Fruit fly (Drosophila melanogaster) whole organism, prepupa: ENCODE measurements around the gene Aldh.

Experiments used
- CG11762 ChIP-seq: fragments of 200-800 bp; sonication (Bioruptor generic); optimal IDR thresholded peaks from 3 replicates; lab custom pipeline; 2016; ENCODE audit warnings: missing biosample characterization, missing genetic modification characterization; ENCODE audit not compliant: insufficient read depth
- CG16779 ChIP-seq: fragments of 200-800 bp; sonication (Bioruptor generic); optimal IDR thresholded peaks from 3 replicates; lab custom pipeline; 2017; ENCODE audit warnings: missing biosample characterization, mild to moderate bottlenecking, missing genetic modification characterization
- CG3032 ChIP-seq: fragments of 200-800 bp; optimal IDR thresholded peaks from 2 replicates; lab custom pipeline; 2019; ENCODE audit warnings: missing biosample characterization, mild to moderate bottlenecking, missing genetic modification characterization, moderate library complexity
- CG31627 ChIP-seq: fragments of 200-800 bp; sonication (Bioruptor generic); optimal IDR thresholded peaks from 3 replicates; lab custom pipeline; 2016; ENCODE audit warnings: missing biosample characterization, missing genetic modification characterization
- CG34406 ChIP-seq: fragments of 200-800 bp; sonication (Bioruptor generic); optimal IDR thresholded peaks from 3 replicates; lab custom pipeline; 2016; ENCODE audit warnings: missing biosample characterization, missing genetic modification characterization
- CG3919 ChIP-seq: fragments of 200-800 bp; sonication (Bioruptor generic); optimal IDR thresholded peaks from 3 replicates; lab custom pipeline; 2016; ENCODE audit warnings: missing biosample characterization, missing genetic modification characterization
- CG4318 ChIP-seq: fragments of 200-800 bp; sonication (Bioruptor generic); optimal IDR thresholded peaks from 3 replicates; lab custom pipeline; 2017; ENCODE audit warnings: missing biosample characterization, mild to moderate bottlenecking, missing genetic modification characterization
- CG6808 ChIP-seq: fragments of 200-800 bp; sonication (Bioruptor generic); optimal IDR thresholded peaks from 3 replicates; lab custom pipeline; 2017; ENCODE audit warnings: missing biosample characterization, missing genetic modification characterization, mild to moderate bottlenecking, moderate library complexity, missing genetic modification reagents
- CG6854 ChIP-seq: fragments of 200-800 bp; sonication (Bioruptor generic); optimal IDR thresholded peaks from 2 replicates; lab custom pipeline; 2017; ENCODE audit warnings: missing biosample characterization, mild to moderate bottlenecking, missing genetic modification characterization
- CG7368 ChIP-seq: fragments of 200-800 bp; sonication (Bioruptor generic); optimal IDR thresholded peaks from 3 replicates; lab custom pipeline; 2016; ENCODE audit warnings: missing biosample characterization, missing genetic modification characterization
- CG8632 ChIP-seq: fragments of 200-800 bp; sonication (Bioruptor generic); optimal IDR thresholded peaks from 3 replicates; lab custom pipeline; 2016; ENCODE audit warnings: missing biosample characterization, missing genetic modification characterization
- Ets21C ChIP-seq: fragments of 200-800 bp; sonication (Bioruptor generic); optimal IDR thresholded peaks from 3 replicates; lab custom pipeline; 2016; ENCODE audit warnings: missing biosample characterization, missing genetic modification characterization
- Ets96B ChIP-seq: fragments of 200-800 bp; optimal IDR thresholded peaks from 2 replicates; lab custom pipeline; 2019; ENCODE audit warnings: missing biosample characterization, mild to moderate bottlenecking, missing genetic modification characterization, moderate library complexity
- Gug ChIP-seq: fragments of 200-800 bp; sonication (Bioruptor generic); IDR thresholded peaks from 2 replicates; pipeline ENCODE4 v1.3.6; 2022; ENCODE audit warnings: missing biosample characterization, missing genetic modification characterization
- Smox ChIP-seq: fragments of 200-800 bp; sonication (Bioruptor generic); optimal IDR thresholded peaks from 3 replicates; lab custom pipeline; 2016; ENCODE audit warnings: missing biosample characterization, missing genetic modification characterization
- acj6 ChIP-seq: fragments of 200-800 bp; sonication (Bioruptor generic); optimal IDR thresholded peaks from 3 replicates; lab custom pipeline; 2016; ENCODE audit warnings: missing biosample characterization, missing genetic modification characterization
- cyc ChIP-seq: fragments of 200-800 bp; sonication (Bioruptor generic); optimal IDR thresholded peaks from 3 replicates; lab custom pipeline; 2016; ENCODE audit warnings: missing biosample characterization, missing genetic modification characterization
- dac ChIP-seq: fragments of 200-800 bp; sonication (Bioruptor generic); optimal IDR thresholded peaks from 2 replicates; lab custom pipeline; 2017; ENCODE audit warnings: missing biosample characterization, mild to moderate bottlenecking, missing genetic modification characterization
- fd85E ChIP-seq: fragments of 200-800 bp; sonication (Bioruptor generic); optimal IDR thresholded peaks from 3 replicates; lab custom pipeline; 2016; ENCODE audit warnings: missing biosample characterization, missing genetic modification characterization
- fkh ChIP-seq: fragments of 200-800 bp; sonication (Bioruptor generic); optimal IDR thresholded peaks from 3 replicates; lab custom pipeline; 2017; ENCODE audit warnings: missing biosample characterization, mild to moderate bottlenecking, missing genetic modification characterization, moderate library complexity
- net ChIP-seq: fragments of 200-800 bp; sonication (Bioruptor generic); optimal IDR thresholded peaks from 3 replicates; lab custom pipeline; 2016; ENCODE audit warnings: missing biosample characterization, missing genetic modification characterization
- salr ChIP-seq, 2 experiments: fragments of 200-800 bp; sonication (Bioruptor generic); optimal IDR thresholded peaks; 3 replicates each; lab custom pipeline; 2016 to 2018; ENCODE audit warnings: missing biosample characterization in 2 of 2, missing genetic modification characterization in 2 of 2, mild to moderate bottlenecking in 1 of 2

The Aldh gene

DNA sequence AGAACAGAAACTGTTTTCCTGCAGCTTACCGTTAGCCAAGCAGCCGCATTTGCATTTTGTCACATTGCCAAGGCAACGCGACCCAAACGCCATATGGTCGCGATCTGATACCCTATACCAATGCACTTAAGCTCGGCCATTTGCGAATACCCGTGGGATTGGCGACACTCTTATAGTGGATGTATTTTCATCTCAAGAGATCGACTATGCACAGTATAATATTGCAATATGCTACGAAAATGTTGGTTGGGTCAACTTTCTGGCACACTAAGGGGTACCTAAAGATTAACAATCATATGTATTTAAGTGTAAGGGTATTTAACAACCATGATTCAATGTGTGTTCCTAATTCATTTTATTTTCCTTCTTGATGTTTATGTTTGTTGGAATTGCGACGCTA lies 51.0 kb downstream of the Aldh start (continued):
- TF ChIP-seq Ets96B: peak; percentile 36
- no peak for TF ChIP-seq CG8632 (GFP tag; lab: Kevin White, UChicago)
- TF ChIP-seq Gug (GFP tag; lab: Robert Waterston, UW): no peak
- TF ChIP-seq CG34406: peak; percentile 39
- TF ChIP-seq dac (GFP tag; lab: Kevin White, UChicago): no peak
- TF ChIP-seq CG3919: peak; percentile 29
- TF ChIP-seq net (GFP tag; lab: Kevin White, UChicago): peak; percentile 43
- peak; percentile 38 for TF ChIP-seq acj6 (GFP tag; lab: Kevin White, UChicago)
- TF ChIP-seq Smox (GFP tag; lab: Kevin White, UChicago): peak; percentile 76
- TF ChIP-seq cyc (GFP tag; lab: Kevin White, UChicago): peak; percentile 60
- peak; percentile 79 for TF ChIP-seq CG31627 (GFP tag; lab: Kevin White, UChicago)
- TF ChIP-seq CG7368 (GFP tag; lab: Kevin White, UChicago): peak; percentile 24
- TF ChIP-seq CG6808 (GFP tag; lab: Kevin White, UChicago): no peak
- TF ChIP-seq salr (GFP tag; optimal IDR thresholded peaks at IDR 0.05; lab: Kevin White, UChicago): no peak
- peak; percentile 24 for TF ChIP-seq CG11762 (GFP tag; lab: Kevin White, UChicago)
- TF ChIP-seq Ets21C (GFP tag; lab: Kevin White, UChicago): peak; percentile 64
- TF ChIP-seq fd85E (GFP tag; lab: Kevin White, UChicago): no peak
- peak; percentile 21 for TF ChIP-seq CG3032 (tag; lab: Kevin White, UChicago)
- TF ChIP-seq fkh (GFP tag; lab: Kevin White, UChicago): no peak
- no peak for TF ChIP-seq CG16779
- TF ChIP-seq, all 60 proteins: peak for 39

DNA sequence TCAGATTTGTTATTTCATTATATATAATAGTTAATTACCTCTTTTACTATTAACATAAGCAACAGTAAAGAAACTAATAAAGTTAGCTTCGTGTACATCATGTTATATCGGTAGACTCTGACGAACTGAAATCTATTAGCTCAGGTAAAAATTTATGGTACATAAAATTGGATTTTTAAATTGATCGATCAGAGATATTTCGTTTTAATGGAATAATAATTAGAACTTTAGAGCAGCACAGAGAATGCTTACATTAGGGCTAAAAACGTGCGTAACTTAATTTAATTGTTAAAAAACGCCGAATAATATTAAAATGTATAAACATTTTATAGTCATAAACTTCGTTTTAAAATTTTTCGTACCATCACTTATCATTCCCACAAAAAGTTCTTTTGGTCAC lies 53.5 kb downstream of the Aldh start, which contains the start of gene CG33723:
TSS of gene CG33723 (minus strand) at position 101 of the 400 bp plus-strand sequence.
- TF ChIP-seq CG4318 (GFP tag; lab: Kevin White, UChicago): no peak
- no peak for TF ChIP-seq CG6854 (GFP tag; lab: Kevin White, UChicago)
- TF ChIP-seq, all 60 proteins: peak for 0
